Fruit fly (Drosophila melanogaster) whole organism, embryonic: Measurements from ENCODE around the gene SsRbeta.

ENCODE experiments used
- Asciz ChIP-seq: fragments of 200-800 bp; sonication (Bioruptor generic); optimal IDR thresholded peaks from 2 replicates; lab custom pipeline; 2017; ENCODE audit warnings: missing biosample characterization, mild to moderate bottlenecking, missing genetic modification characterization, missing genetic modification reagents
- Awh ChIP-seq: fragments of 200-800 bp; sonication (Bioruptor generic); IDR thresholded peaks from 2 replicates; pipeline ENCODE4, ENCODE4 v1.3.6; 2022; ENCODE audit warnings: missing biosample characterization, missing genetic modification characterization
- B-H1 ChIP-seq: fragments of 200-800 bp; sonication (Bioruptor generic); IDR thresholded peaks from 3 replicates; pipeline ENCODE4 v1.3.6; 2022; ENCODE audit warnings: missing biosample characterization, missing genetic modification characterization
- Bteb2 ChIP-seq: fragments of 200-800 bp; sonication (Bioruptor generic); optimal IDR thresholded peaks from 2 replicates; lab custom pipeline; 2016; ENCODE audit warnings: missing biosample characterization, missing genetic modification characterization
- CG10321 ChIP-seq: fragments of 200-800 bp; sonication (Bioruptor generic); IDR thresholded peaks from 2 replicates; pipeline ENCODE4 v1.3.6; 2022; ENCODE audit warnings: missing biosample characterization, missing genetic modification characterization
- CG11456 ChIP-seq: fragments of 200-800 bp; sonication (Bioruptor generic); IDR thresholded peaks from 3 replicates; pipeline ENCODE4 v1.3.6; 2022; ENCODE audit warnings: missing biosample characterization, missing genetic modification characterization
- CG12391 ChIP-seq: fragments of 200-800 bp; sonication (Bioruptor generic); optimal IDR thresholded peaks from 3 replicates; lab custom pipeline; 2018; ENCODE audit warnings: missing biosample characterization, mild to moderate bottlenecking, missing genetic modification characterization, moderate library complexity
- CG13123 ChIP-seq: fragments of 200-800 bp; sonication (Bioruptor generic); optimal IDR thresholded peaks from 2 replicates; lab custom pipeline; 2016; ENCODE audit warnings: missing biosample characterization, missing genetic modification characterization
- CG13894 ChIP-seq: fragments of 200-800 bp; sonication (Bioruptor generic); optimal IDR thresholded peaks from 3 replicates; lab custom pipeline; 2018; ENCODE audit warnings: missing biosample characterization, mild to moderate bottlenecking, missing genetic modification characterization, moderate library complexity
- CG15696 ChIP-seq: fragments of 200-800 bp; sonication (Bioruptor generic); optimal IDR thresholded peaks from 2 replicates; lab custom pipeline; 2019; ENCODE audit warnings: missing biosample characterization, mild to moderate bottlenecking, missing genetic modification characterization, moderate library complexity
- CG17385 ChIP-seq: fragments of 200-800 bp; sonication (Bioruptor generic); optimal IDR thresholded peaks from 3 replicates; lab custom pipeline; 2018; ENCODE audit warnings: missing biosample characterization, mild to moderate bottlenecking, missing genetic modification characterization
- CG17912 ChIP-seq: fragments of 200-800 bp; sonication (Bioruptor generic); optimal IDR thresholded peaks from 2 replicates; lab custom pipeline; 2018; ENCODE audit warnings: missing biosample characterization, mild to moderate bottlenecking, missing genetic modification characterization
- CG2120 ChIP-seq: fragments of 200-800 bp; sonication (Bioruptor generic); optimal IDR thresholded peaks from 3 replicates; lab custom pipeline; 2016; ENCODE audit warnings: missing biosample characterization, missing genetic modification characterization
- CG34422 ChIP-seq: fragments of 200-800 bp; sonication (Bioruptor generic); IDR thresholded peaks from 3 replicates; pipeline ENCODE4 v1.3.6; 2022; ENCODE audit warnings: missing biosample characterization, missing genetic modification characterization
- CG4820 ChIP-seq: fragments of 200-800 bp; sonication (Bioruptor generic); optimal IDR thresholded peaks from 3 replicates; lab custom pipeline; 2016; ENCODE audit warnings: missing biosample characterization, missing genetic modification characterization
- CG7372 ChIP-seq: fragments of 200-800 bp; sonication (Bioruptor generic); IDR thresholded peaks from 2 replicates; pipeline ENCODE4 v1.3.6; 2022; ENCODE audit warnings: missing biosample characterization, missing genetic modification characterization
- CG7987 ChIP-seq: fragments of 200-800 bp; sonication (Bioruptor generic); optimal IDR thresholded peaks from 2 replicates; lab custom pipeline; 2018; ENCODE audit warnings: missing biosample characterization, mild to moderate bottlenecking, missing genetic modification characterization, moderate library complexity
- CG9876 ChIP-seq: fragments of 200-800 bp; sonication (Bioruptor generic); optimal IDR thresholded peaks from 2 replicates; lab custom pipeline; 2016; ENCODE audit warnings: missing biosample characterization, missing genetic modification characterization
- Drgx ChIP-seq: fragments of 200-800 bp; sonication (Bioruptor generic); IDR thresholded peaks from 2 replicates; pipeline ENCODE4 v1.3.6; 2022; ENCODE audit warnings: missing biosample characterization, missing genetic modification characterization
- Ets97D ChIP-seq: fragments of 200-800 bp; sonication (Bioruptor generic); optimal IDR thresholded peaks from 3 replicates; lab custom pipeline; 2016; ENCODE audit warnings: missing biosample characterization, missing genetic modification characterization
- Gsc ChIP-seq: fragments of 200-800 bp; sonication (Bioruptor generic); IDR thresholded peaks from 2 replicates; pipeline ENCODE4 v1.3.6; 2022; ENCODE audit warnings: missing biosample characterization, missing genetic modification characterization
- Lhr ChIP-seq: fragments of 200-800 bp; sonication (Bioruptor generic); optimal IDR thresholded peaks from 3 replicates; lab custom pipeline; 2017; ENCODE audit warnings: mild to moderate bottlenecking, missing biosample characterization, missing genetic modification reagents, missing genetic modification characterization
- Med ChIP-seq: fragments of 200-800 bp; sonication (Bioruptor generic); peaks from one replicate; lab custom pipeline; 2016; ENCODE audit warnings: missing biosample characterization, missing genetic modification characterization, mild to moderate bottlenecking, inconsistent platforms, moderate library complexity
- NFAT ChIP-seq: fragments of 200-800 bp; sonication (Bioruptor generic); IDR thresholded peaks from 2 replicates; pipeline ENCODE4 v1.3.6; 2022; ENCODE audit warnings: missing biosample characterization, missing genetic modification characterization
- PHDP ChIP-seq: fragments of 200-800 bp; sonication (Bioruptor generic); optimal IDR thresholded peaks from 3 replicates; lab custom pipeline; 2018; ENCODE audit warnings: missing biosample characterization, mild to moderate bottlenecking, missing genetic modification characterization, moderate library complexity
- Pdp1 ChIP-seq, 2 experiments: fragments of 200-800 bp; sonication (Bioruptor generic); optimal IDR thresholded peaks; 3 replicates each; lab custom pipeline; 2016; ENCODE audit warnings: missing biosample characterization in 2 of 2, missing genetic modification characterization in 2 of 2, mild to moderate bottlenecking in 1 of 2, moderate library complexity in 1 of 2
- Ssrp ChIP-seq: fragments of 200-800 bp; sonication (Bioruptor generic); optimal IDR thresholded peaks from 2 replicates; lab custom pipeline; 2018; ENCODE audit warnings: missing biosample characterization, mild to moderate bottlenecking, missing genetic modification characterization, moderate library complexity
- Taf1 ChIP-seq: fragments of 200-800 bp; sonication (Bioruptor generic); IDR thresholded peaks from 2 replicates; pipeline ENCODE4 v1.3.6; 2022; ENCODE audit warnings: missing biosample characterization, missing genetic modification characterization
- bsh ChIP-seq, 2 experiments: fragments of 200-800 bp; sonication (Bioruptor generic); optimal IDR thresholded peaks; 2 replicates each; lab custom pipeline; 2017 to 2018; ENCODE audit warnings: mild to moderate bottlenecking in 2 of 2, missing biosample characterization in 2 of 2, missing genetic modification characterization in 2 of 2, moderate library complexity in 1 of 2
- cas ChIP-seq: fragments of 200-800 bp; sonication (Bioruptor generic); IDR thresholded peaks from 2 replicates; pipeline ENCODE4 v1.3.6; 2022; ENCODE audit warnings: missing biosample characterization, missing genetic modification characterization
- eve ChIP-seq, 2 experiments: fragments of >200 bp; optimal IDR thresholded peaks; 2 replicates each; lab custom pipeline; 2017; ENCODE audit warnings: missing biosample characterization in 2 of 2, missing genetic modification characterization in 2 of 2
- eyg ChIP-seq: fragments of 200-800 bp; sonication (Bioruptor generic); optimal IDR thresholded peaks from 3 replicates; lab custom pipeline; 2016; ENCODE audit warnings: missing biosample characterization, missing genetic modification characterization
- fd3F ChIP-seq: fragments of 200-800 bp; sonication (Bioruptor generic); optimal IDR thresholded peaks from 2 replicates; lab custom pipeline; 2018; ENCODE audit warnings: missing biosample characterization, mild to moderate bottlenecking, missing genetic modification characterization, moderate library complexity
- gce ChIP-seq: fragments of 200-800 bp; sonication (Bioruptor generic); IDR thresholded peaks from 3 replicates; pipeline ENCODE4 v1.3.6; 2022; ENCODE audit warnings: missing biosample characterization, missing genetic modification characterization
- hbn ChIP-seq: fragments of 200-800 bp; sonication (Bioruptor generic); IDR thresholded peaks from 2 replicates; pipeline ENCODE4 v1.3.6; 2022; ENCODE audit warnings: missing biosample characterization, missing genetic modification characterization; ENCODE audit not compliant: partially characterized antibody
- jigr1 ChIP-seq: fragments of 200-800 bp; sonication (Bioruptor generic); IDR thresholded peaks from 3 replicates; pipeline ENCODE4 v1.3.6; 2022; ENCODE audit warnings: missing biosample characterization, missing genetic modification characterization
- mirr ChIP-seq: fragments of 200-800 bp; sonication (Bioruptor generic); optimal IDR thresholded peaks from 3 replicates; lab custom pipeline; 2018; ENCODE audit warnings: missing biosample characterization, mild to moderate bottlenecking, missing genetic modification characterization
- nom ChIP-seq: fragments of 200-800 bp; sonication (Bioruptor generic); optimal IDR thresholded peaks from 2 replicates; lab custom pipeline; 2017; ENCODE audit warnings: missing biosample characterization, missing genetic modification characterization, mild to moderate bottlenecking, moderate library complexity, missing genetic modification reagents
- onecut ChIP-seq: fragments of 200-800 bp; sonication (Bioruptor generic); IDR thresholded peaks from 2 replicates; pipeline ENCODE4 v1.3.6; 2022; ENCODE audit warnings: missing biosample characterization, missing genetic modification characterization
- pan ChIP-seq, 4 experiments: fragments of >200 bp in 3 of 4; fragments of 200-800 bp in 1 of 4; sonication (Bioruptor generic) in 1 of 4; optimal IDR thresholded peaks in 3 of 4; IDR thresholded peaks in 1 of 4; 2 replicates each; pipeline versions ENCODE4 v1.3.6 to Lab custom; 2017 to 2022; ENCODE audit warnings: missing biosample characterization in 2 of 4, missing genetic modification characterization in 2 of 4, mixed read lengths in 1 of 4
- pum ChIP-seq: fragments of 200-800 bp; sonication (Bioruptor generic); optimal IDR thresholded peaks from 2 replicates; lab custom pipeline; 2016; ENCODE audit warnings: missing biosample characterization, missing genetic modification characterization
- rib ChIP-seq: fragments of 200-800 bp; sonication (Bioruptor generic); IDR thresholded peaks from 2 replicates; pipeline ENCODE4 v1.3.6; 2022; ENCODE audit warnings: missing biosample characterization, missing genetic modification characterization
- tio ChIP-seq: fragments of 200-800 bp; sonication (Bioruptor generic); optimal IDR thresholded peaks from 2 replicates; lab custom pipeline; 2017; ENCODE audit warnings: missing biosample characterization, missing genetic modification characterization, inconsistent platforms
- tna ChIP-seq: fragments of 200-800 bp; sonication (Bioruptor generic); IDR thresholded peaks from 2 replicates; pipeline ENCODE4 v1.3.6; 2022; ENCODE audit warnings: missing biosample characterization, missing genetic modification characterization; ENCODE audit not compliant: partially characterized antibody
- z ChIP-seq: fragments of 200-800 bp; sonication (Bioruptor generic); IDR thresholded peaks from 3 replicates; pipeline ENCODE4 v1.3.6; 2022; ENCODE audit warnings: missing biosample characterization, missing genetic modification characterization
- zf30C ChIP-seq: fragments of 200-800 bp; sonication (Bioruptor generic); optimal IDR thresholded peaks from 3 replicates; lab custom pipeline; 2018; ENCODE audit warnings: missing biosample characterization, mild to moderate bottlenecking, missing genetic modification characterization

Gene SsRbeta

DNA sequence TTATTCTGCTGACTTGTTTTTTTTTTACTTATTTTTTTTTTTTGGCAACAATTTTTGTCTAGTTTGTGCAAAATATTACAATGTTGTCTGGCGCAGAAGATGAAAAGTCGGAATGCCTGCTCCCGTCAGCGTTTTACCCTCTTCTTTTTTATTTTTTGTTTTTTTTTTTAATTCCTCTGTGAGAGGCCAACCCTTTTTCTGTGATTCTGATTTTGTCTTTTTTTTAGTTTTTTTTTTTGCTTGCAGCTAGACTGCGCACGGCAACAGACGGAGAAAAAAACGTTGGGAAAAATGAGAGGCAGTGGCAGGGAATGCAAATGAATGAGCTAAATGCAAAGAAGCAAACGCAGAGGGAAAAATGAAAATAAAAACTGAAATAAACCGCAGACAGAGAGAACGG is 23.7 kb downstream of the SsRbeta start:
- TF ChIP-seq Drgx (GFP tag; lab: Robert Waterston, UW) (peak; percentile 54; the same call in 1 of the 2 replicates), bsh (GFP tag; optimal IDR thresholded peaks at IDR 0.05; lab: Kevin White, UChicago) (peak in 1 of 2 experiments; percentile 10), nom (peak; percentile 64), Gsc (GFP tag; lab: Robert Waterston, UW) (no peak)
- TF ChIP-seq, all 482 proteins: peak for 3

DNA sequence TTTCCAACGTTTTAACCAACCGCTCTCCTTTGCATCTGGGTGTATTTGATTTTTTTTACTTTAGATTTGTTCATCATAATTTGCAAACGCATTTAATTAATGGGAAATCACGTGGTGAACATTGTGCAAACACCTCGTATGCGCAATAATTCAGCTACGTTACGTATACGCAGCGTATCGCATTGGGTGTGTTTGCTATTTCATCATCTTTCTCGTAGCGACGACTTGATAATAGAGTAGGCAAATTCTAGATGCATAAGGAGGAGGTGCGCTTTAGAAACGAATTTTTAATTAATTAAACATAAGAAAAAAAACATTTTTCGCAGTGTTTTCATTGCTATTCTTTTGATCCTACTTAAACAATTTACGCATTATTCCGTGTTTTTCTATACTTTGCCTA is 24.2 kb downstream of the SsRbeta start:
- TF ChIP-seq Pdp1 (GFP tag; optimal IDR thresholded peaks at IDR 0.05; lab: Kevin White, UChicago), result peak in 1 of 2 experiments; percentile 1
- TF ChIP-seq CG17912, result no peak
- peak; percentile 74; the same call in 1 of the 2 replicates for TF ChIP-seq CG7372
- TF ChIP-seq eve (GFP tag; optimal IDR thresholded peaks at IDR 0.05; lab: Kevin White, UChicago), result peak in 1 of 2 experiments; percentile 55

DNA sequence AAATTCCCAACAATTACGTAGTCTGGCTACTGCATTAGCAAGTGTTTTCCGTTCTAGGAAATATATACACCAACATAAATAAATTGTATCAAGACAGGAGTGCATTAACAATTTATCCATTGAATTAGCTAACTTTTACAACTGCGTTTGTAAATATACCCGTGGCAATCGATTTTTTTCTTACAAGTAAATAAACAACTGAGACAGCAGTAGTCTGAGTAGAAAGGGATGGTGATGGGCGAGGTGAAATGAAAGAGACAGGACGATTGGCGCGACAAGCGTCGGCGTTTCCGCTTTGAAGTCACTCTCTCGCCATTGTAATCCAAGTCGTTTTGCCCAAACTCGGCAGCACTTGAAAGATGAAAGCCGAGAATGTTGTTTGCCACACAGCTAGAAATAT is 26.1 kb downstream of the SsRbeta start:
- no peak for TF ChIP-seq pan (optimal IDR thresholded peaks at IDR 0.05; lab: Kevin White, UChicago)
- TF ChIP-seq pan (GFP tag; optimal IDR thresholded peaks at IDR 0.05 in 1 of 2, IDR thresholded peaks at IDR 0.05 in 1 of 2), result peak in 1 of 2 experiments; percentile 62
- no peak for TF ChIP-seq z
- no peak for TF ChIP-seq CG9876
- no peak for TF ChIP-seq CG17385 (GFP tag; lab: Kevin White, UChicago)
- TF ChIP-seq Med (GFP tag; lab: Kevin White, UChicago), result peak; percentile 40
- peak; percentile 52; the same call in 1 of the 2 replicates for TF ChIP-seq CG10321
- TF ChIP-seq CG2120 (GFP tag; lab: Kevin White, UChicago), result no peak
- TF ChIP-seq onecut (GFP tag; lab: Robert Waterston, UW), result peak; percentile 56

DNA sequence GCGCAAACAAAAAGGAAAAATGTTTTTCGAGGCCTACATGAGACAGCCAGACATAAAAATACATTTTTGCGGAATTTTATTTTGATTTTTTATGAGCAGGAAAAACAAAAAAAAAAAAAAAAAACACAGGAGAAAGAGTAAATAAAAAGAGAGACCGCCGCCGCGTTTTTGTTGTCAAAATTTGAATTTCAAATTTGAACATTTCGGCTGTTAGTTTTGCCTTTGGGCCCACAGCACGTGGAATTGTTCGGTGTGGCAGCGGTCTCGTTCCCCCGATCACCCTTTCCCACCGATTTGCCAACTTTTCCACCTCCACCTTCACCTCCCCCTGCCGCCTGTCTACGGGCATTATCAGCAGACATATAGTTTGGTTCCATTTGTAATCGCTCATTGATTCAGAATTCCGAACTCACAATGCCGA is 27.4 kb downstream of the SsRbeta start:
- TF ChIP-seq Pdp1 (GFP tag; optimal IDR thresholded peaks at IDR 0.05; lab: Kevin White, UChicago) (no peak), mirr (GFP tag; lab: Kevin White, UChicago) (peak; percentile 76), jigr1 (GFP tag; lab: Robert Waterston, UW) (no peak), pum (GFP tag; lab: Kevin White, UChicago) (no peak), Ets97D (GFP tag; lab: Kevin White, UChicago) (no peak), Asciz (GFP tag; lab: Kevin White, UChicago) (no peak), fd3F (GFP tag; lab: Kevin White, UChicago) (no peak), Lhr (no peak), gce (no peak), tna (GFP tag; lab: Robert Waterston, UW) (no peak), CG34422 (GFP tag; lab: Robert Waterston, UW) (no peak), B-H1 (GFP tag; lab: Robert Waterston, UW) (no peak), Awh (GFP tag; lab: Robert Waterston, UW) (no peak), Bteb2 (GFP tag; lab: Kevin White, UChicago) (no peak), NFAT (peak; percentile 74), tio (no peak), zf30C (GFP tag; lab: Kevin White, UChicago) (no peak), CG15696 (tag; lab: Kevin White, UChicago) (no peak), hbn (GFP tag; lab: Robert Waterston, UW) (no peak), rib (GFP tag; lab: Robert Waterston, UW) (peak; percentile 79), CG11456 (GFP tag; lab: Robert Waterston, UW) (no peak), eyg (GFP tag; lab: Kevin White, UChicago) (no peak), CG13123 (GFP tag; lab: Kevin White, UChicago) (no peak), Ssrp (tag; lab: Kevin White, UChicago) (no peak), CG7987 (no peak), Taf1 (no peak), cas (GFP tag; lab: Robert Waterston, UW) (no peak), CG13894 (peak; percentile 35), PHDP (tag; lab: Kevin White, UChicago) (no peak), CG12391 (tag; lab: Kevin White, UChicago) (no peak), CG4820 (GFP tag; lab: Kevin White, UChicago) (no peak)
